Worm (Caenorhabditis elegans) whole organism, early embryonic: ENCODE results near the gene C38C6.3.

Source experiments
- B0310.2 ChIP-seq: sonication (generic microtip); optimal IDR thresholded peaks from 2 replicates; lab custom pipeline; 2016; ENCODE audit warnings: mild to moderate bottlenecking, missing genetic modification characterization, missing compliant biosample characterization
- F13C5.2 ChIP-seq: sonication (generic microtip); optimal IDR thresholded peaks from 2 replicates; lab custom pipeline; 2017; ENCODE audit warnings: mild to moderate bottlenecking, missing genetic modification characterization, inconsistent platforms, missing compliant biosample characterization
- aly-1 ChIP-seq: sonication (generic microtip); optimal IDR thresholded peaks from 2 replicates; lab custom pipeline; 2016; ENCODE audit warnings: missing genetic modification characterization, missing compliant biosample characterization
- ama-1 ChIP-seq: fragments of 150-350 bp; optimal IDR thresholded peaks from 2 replicates; lab custom pipeline; 2014
- ceh-13 ChIP-seq: fragments of 200-800 bp; sonication (Bioruptor generic); optimal IDR thresholded peaks from 2 replicates; lab custom pipeline; 2018; ENCODE audit warnings: mild to moderate bottlenecking, missing genetic modification characterization, missing compliant biosample characterization
- ceh-36 ChIP-seq: sonication (generic microtip); optimal IDR thresholded peaks from 2 replicates; lab custom pipeline; 2016; ENCODE audit warnings: missing genetic modification characterization, inconsistent platforms, missing compliant biosample characterization
- ets-7 ChIP-seq: sonication (generic microtip); optimal IDR thresholded peaks from 2 replicates; lab custom pipeline; 2016; ENCODE audit warnings: missing genotype, missing genetic modification characterization, missing compliant biosample characterization
- flt-1 ChIP-seq: fragments of 200-800 bp; sonication (Bioruptor generic); IDR thresholded peaks from 2 replicates; pipeline ENCODE4 v1.3.6; 2022; ENCODE audit warnings: missing genetic modification characterization, missing compliant biosample characterization
- hmbx-1 ChIP-seq: sonication (generic microtip); optimal IDR thresholded peaks from 2 replicates; lab custom pipeline; 2016; ENCODE audit warnings: mild to moderate bottlenecking, missing genetic modification characterization, missing compliant biosample characterization
- hmg-4 ChIP-seq: fragments of 200-800 bp; sonication (Bioruptor generic); optimal IDR thresholded peaks from 2 replicates; lab custom pipeline; 2018; ENCODE audit warnings: mild to moderate bottlenecking, missing genetic modification characterization, missing compliant biosample characterization
- hnd-1 ChIP-seq: sonication (generic microtip); optimal IDR thresholded peaks from 2 replicates; lab custom pipeline; 2016; ENCODE audit warnings: missing genetic modification characterization, missing compliant biosample characterization
- pes-1 ChIP-seq: fragments of 200-800 bp; sonication (Bioruptor generic); IDR thresholded peaks from 2 replicates; pipeline ENCODE4 v1.3.6; 2022; ENCODE audit warnings: missing genetic modification reagents, missing genetic modification characterization, missing compliant biosample characterization
- scrt-1 ChIP-seq: fragments of 200-800 bp; sonication (Bioruptor generic); IDR thresholded peaks from 2 replicates; pipeline ENCODE4 v1.3.6; 2022; ENCODE audit warnings: missing genetic modification characterization, missing compliant biosample characterization
- sea-1 ChIP-seq: fragments of 200-800 bp; sonication (Bioruptor generic); conservative IDR thresholded peaks from 2 replicates; pipeline ENCODE4 v1.3.6; 2022; ENCODE audit warnings: missing genetic modification characterization, missing compliant biosample characterization
- tbx-11 ChIP-seq: fragments of 200-800 bp; sonication (Bioruptor generic); IDR thresholded peaks from 2 replicates; pipeline ENCODE4 v1.3.6; 2022; ENCODE audit warnings: missing genetic modification characterization, missing compliant biosample characterization
- tbx-37 ChIP-seq: fragments of 200-800 bp; sonication (Bioruptor generic); conservative IDR thresholded peaks from 2 replicates; pipeline ENCODE4 v1.3.6; 2022; ENCODE audit warnings: missing genetic modification reagents, missing genetic modification characterization, missing compliant biosample characterization
- tra-4 ChIP-seq: sonication (generic microtip); optimal IDR thresholded peaks from 2 replicates; lab custom pipeline; 2017; ENCODE audit warnings: missing genetic modification characterization, missing compliant biosample characterization

The C38C6.3 gene

DNA sequence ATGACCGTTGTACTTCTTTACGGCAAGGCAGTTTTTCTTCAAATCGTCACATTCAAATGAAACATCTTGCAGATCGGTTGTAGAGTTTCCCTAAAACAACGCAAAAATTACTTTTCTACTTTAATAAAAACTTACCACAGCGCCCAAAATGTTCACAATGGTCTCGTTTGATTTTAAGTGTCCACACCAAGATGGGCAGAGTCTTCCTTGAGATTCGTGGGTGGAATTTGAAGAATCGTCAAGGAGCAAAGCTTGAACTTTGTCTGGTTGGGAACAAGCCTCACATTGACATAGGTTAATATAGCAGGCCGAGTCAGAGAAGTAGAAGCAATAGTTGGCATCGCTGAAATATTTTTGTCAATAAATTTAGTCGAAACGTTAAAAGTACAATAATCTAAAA, 27.9 kb upstream of the C38C6.3 start:
- TF ChIP-seq scrt-1 (GFP tag; lab: Robert Waterston, UW), result no peak
- TF ChIP-seq pes-1 (GFP tag; lab: Robert Waterston, UW), result no peak
- no peak for TF ChIP-seq F13C5.2
- TF ChIP-seq ceh-13, result no peak
- no peak for TF ChIP-seq ceh-36 (tag; lab: Kevin White, UChicago)
- TF ChIP-seq B0310.2, result no peak
- TF ChIP-seq hmg-4 (GFP tag; lab: Kevin White, UChicago), result no peak
- no peak for TF ChIP-seq ets-7 (tag; lab: Kevin White, UChicago)
- TF ChIP-seq hmbx-1, result no peak
- no peak for TF ChIP-seq aly-1 (tag; lab: Kevin White, UChicago)
- no peak for TF ChIP-seq ama-1 (lab: Kevin White, UChicago)
- TF ChIP-seq tbx-37 (GFP tag; lab: Robert Waterston, UW), result no peak
- TF ChIP-seq flt-1 (GFP tag; lab: Robert Waterston, UW), result no peak
- TF ChIP-seq tbx-11 (GFP tag; lab: Robert Waterston, UW), result no peak
- TF ChIP-seq tra-4 (tag; lab: Kevin White, UChicago), result no peak
- TF ChIP-seq hnd-1 (tag; lab: Kevin White, UChicago), result no peak

DNA sequence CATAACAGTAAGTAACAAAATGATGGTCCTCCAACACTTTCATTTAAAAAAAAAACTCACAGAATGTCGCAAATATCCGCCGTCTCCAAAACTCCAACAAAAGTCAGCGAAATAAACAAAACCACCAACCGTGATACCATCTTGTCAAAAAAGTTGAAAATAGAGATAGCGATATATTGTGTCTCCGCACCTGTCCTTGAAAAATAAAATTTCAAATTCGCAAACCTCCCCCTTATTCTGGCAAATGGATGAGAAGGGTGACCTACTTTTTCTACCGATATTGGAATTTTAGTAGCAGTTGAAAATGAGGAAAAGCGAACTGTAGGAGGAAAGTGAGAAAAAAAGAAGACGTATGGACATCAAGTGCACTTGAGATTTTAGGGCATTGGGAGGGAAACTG, 27.4 kb upstream of the C38C6.3 start, which contains the start of gene F19H8.2:
F19H8.2 (minus strand) TSS at position 391 of the 400 bp plus-strand sequence.
- TF ChIP-seq scrt-1 (GFP tag; lab: Robert Waterston, UW) (no peak), hnd-1 (tag; lab: Kevin White, UChicago) (no peak), F13C5.2 (no peak), pes-1 (GFP tag; lab: Robert Waterston, UW) (no peak), tbx-37 (GFP tag; lab: Robert Waterston, UW) (no peak), B0310.2 (no peak), sea-1 (GFP tag; lab: Robert Waterston, UW) (no peak), tra-4 (tag; lab: Kevin White, UChicago) (no peak)

DNA sequence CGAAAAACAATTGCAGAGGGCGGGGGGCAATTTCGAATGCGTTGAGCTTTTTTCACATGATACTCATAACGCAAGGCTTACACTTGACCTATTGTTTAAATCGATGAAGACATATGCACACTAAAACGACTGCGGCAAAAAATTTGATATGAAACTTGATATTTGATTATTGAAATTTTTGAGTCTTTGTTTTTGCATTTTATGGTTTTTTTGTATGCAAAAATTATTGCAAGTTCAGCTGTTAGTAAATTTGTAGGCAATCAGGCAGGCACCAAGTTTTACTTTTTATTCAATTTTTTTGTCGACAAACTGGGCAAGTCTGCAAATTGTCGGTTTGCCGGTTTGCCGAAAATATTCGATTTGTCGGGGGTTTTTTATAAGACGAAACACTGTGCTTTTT, 26.8 kb upstream of the C38C6.3 start, which contains the start of gene arl-3:
arl-3 (plus strand) TSS at position 301 of the 400 bp plus-strand sequence.
- no peak for TF ChIP-seq hmg-4 (GFP tag; lab: Kevin White, UChicago)

DNA sequence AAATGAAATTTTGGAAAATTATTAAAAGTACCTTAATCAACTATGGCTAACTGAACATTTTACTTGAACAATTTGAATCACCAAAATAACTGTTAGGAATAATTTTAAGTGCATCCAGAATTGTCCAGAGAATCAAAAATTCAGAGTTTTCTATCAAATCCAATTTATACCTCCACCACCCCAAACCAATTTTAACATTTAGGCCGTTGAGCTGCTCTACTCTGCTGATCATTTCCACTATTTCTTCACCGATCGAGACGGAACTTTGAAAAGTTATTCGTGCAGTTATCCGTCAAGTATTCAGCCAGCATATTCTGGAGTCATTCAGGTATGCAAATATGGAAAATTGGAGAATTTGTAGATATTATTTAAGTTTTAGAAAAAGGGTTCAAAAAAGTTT, 24.4 kb upstream of the C38C6.3 start:
- TF ChIP-seq hmbx-1 (no peak), tbx-11 (GFP tag; lab: Robert Waterston, UW) (no peak), ets-7 (tag; lab: Kevin White, UChicago) (no peak), pes-1 (GFP tag; lab: Robert Waterston, UW) (no peak), flt-1 (GFP tag; lab: Robert Waterston, UW) (no peak), ceh-36 (tag; lab: Kevin White, UChicago) (no peak), scrt-1 (GFP tag; lab: Robert Waterston, UW) (no peak), tbx-37 (GFP tag; lab: Robert Waterston, UW) (no peak), ama-1 (lab: Kevin White, UChicago) (no peak), tra-4 (tag; lab: Kevin White, UChicago) (no peak), aly-1 (tag; lab: Kevin White, UChicago) (no peak), hmg-4 (GFP tag; lab: Kevin White, UChicago) (no peak), ceh-13 (no peak)

DNA sequence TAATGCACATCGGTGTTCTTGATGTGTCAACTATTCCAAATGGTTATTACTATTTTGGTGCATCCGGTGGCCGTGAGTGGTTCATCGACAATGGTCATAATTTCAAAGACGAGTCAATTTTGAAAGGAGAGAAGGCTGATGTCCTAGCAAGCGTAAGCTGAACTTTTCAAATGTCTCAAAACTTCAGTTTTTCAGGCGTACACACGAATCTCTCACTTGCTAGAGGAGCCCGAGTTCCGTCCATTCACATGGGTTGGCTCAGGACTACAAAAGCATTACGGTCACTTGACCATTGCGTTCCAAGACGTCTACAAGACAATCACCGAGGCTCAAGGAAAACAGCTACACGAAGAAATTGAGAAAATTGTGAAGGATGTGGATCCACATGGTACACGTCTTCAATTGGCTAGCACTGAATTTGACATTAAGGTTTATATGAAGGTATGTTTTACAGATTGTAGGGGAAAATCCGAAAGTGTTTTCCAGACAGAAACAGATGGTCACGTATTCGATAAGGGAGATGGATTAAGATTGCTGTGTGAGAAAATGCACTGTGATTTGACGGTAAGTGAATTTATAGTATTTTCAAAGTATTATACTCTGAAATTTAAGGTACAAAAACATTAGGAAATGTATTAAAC, 23.5 kb upstream of the C38C6.3 start:
- no peak for TF ChIP-seq pes-1 (GFP tag; lab: Robert Waterston, UW)
- no peak for TF ChIP-seq tra-4 (tag; lab: Kevin White, UChicago)
- TF ChIP-seq sea-1 (GFP tag; lab: Robert Waterston, UW), result no peak
- no peak for TF ChIP-seq aly-1 (tag; lab: Kevin White, UChicago)
- no peak for TF ChIP-seq ama-1 (lab: Kevin White, UChicago)
- no peak for TF ChIP-seq tbx-37 (GFP tag; lab: Robert Waterston, UW)
- TF ChIP-seq hmbx-1, result no peak
- TF ChIP-seq flt-1 (GFP tag; lab: Robert Waterston, UW), result no peak
- no peak for TF ChIP-seq B0310.2
- no peak for TF ChIP-seq tbx-11 (GFP tag; lab: Robert Waterston, UW)
- no peak for TF ChIP-seq ceh-36 (tag; lab: Kevin White, UChicago)
- TF ChIP-seq scrt-1 (GFP tag; lab: Robert Waterston, UW), result no peak
- no peak for TF ChIP-seq hnd-1 (tag; lab: Kevin White, UChicago)

DNA sequence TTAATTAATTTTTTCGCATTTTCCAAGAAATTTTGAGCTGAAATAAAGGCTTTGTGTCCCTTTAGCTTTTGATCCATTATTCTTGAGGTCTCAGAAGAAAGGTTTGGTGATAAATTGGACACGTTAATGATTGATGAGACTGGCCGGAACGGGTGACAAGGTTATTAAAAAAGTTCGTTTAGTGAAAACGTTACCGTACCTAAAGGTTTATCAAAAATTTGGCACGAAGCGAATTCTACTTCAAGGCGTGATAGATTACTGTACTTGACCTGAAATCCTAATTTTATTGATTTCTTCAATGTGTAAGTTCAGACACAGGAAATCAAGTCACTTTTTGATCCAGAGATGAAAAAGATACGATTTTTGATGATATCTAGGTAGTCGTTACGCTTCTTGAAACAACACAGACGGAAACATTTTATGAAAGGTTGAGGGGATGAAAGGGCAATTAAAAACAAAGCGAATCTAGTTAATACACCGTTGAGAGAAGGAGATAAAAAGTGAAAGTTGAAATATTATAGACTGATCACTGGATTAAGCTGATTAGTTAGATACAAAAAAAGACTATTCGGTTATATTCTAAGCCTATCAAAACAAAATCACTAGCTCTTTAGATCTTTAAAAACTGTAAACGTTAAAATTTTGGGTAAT, 22.3 kb upstream of the C38C6.3 start:
- TF ChIP-seq scrt-1 (GFP tag; lab: Robert Waterston, UW) (no peak), ets-7 (tag; lab: Kevin White, UChicago) (no peak), ama-1 (lab: Kevin White, UChicago) (no peak), aly-1 (tag; lab: Kevin White, UChicago) (no peak), tbx-37 (GFP tag; lab: Robert Waterston, UW) (no peak), tbx-11 (GFP tag; lab: Robert Waterston, UW) (no peak), F13C5.2 (no peak), hmbx-1 (no peak)

DNA sequence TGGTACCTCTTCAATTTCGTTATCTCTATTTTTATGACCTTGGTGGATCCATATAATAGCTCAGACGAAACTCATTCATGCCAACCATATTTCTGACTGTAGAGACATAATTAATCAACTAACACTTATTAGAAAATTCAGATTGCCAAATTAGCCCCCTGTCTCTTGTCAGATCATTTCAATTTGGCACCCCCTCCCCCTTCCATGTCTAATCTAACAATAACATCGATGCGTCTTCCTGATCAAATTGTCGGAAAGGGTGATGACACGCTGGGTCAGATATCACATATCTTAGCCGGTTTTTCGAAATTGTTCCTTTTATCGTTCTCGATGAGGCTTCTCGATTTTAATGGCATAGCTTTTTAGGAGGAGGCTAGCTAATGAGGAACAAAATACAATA, 21.6 kb upstream of the C38C6.3 start:
- no peak for TF ChIP-seq tbx-37 (GFP tag; lab: Robert Waterston, UW)
- TF ChIP-seq hmg-4 (GFP tag; lab: Kevin White, UChicago), result no peak
- TF ChIP-seq tra-4 (tag; lab: Kevin White, UChicago), result no peak
- TF ChIP-seq ets-7 (tag; lab: Kevin White, UChicago), result no peak
- TF ChIP-seq B0310.2, result no peak
- TF ChIP-seq hmbx-1, result no peak
- TF ChIP-seq flt-1 (GFP tag; lab: Robert Waterston, UW), result no peak
- TF ChIP-seq scrt-1 (GFP tag; lab: Robert Waterston, UW), result no peak
- no peak for TF ChIP-seq ama-1 (lab: Kevin White, UChicago)
- TF ChIP-seq tbx-11 (GFP tag; lab: Robert Waterston, UW), result no peak
- TF ChIP-seq hnd-1 (tag; lab: Kevin White, UChicago), result no peak
- TF ChIP-seq ceh-36 (tag; lab: Kevin White, UChicago), result no peak
- TF ChIP-seq ceh-13, result no peak
- TF ChIP-seq pes-1 (GFP tag; lab: Robert Waterston, UW), result no peak
- TF ChIP-seq F13C5.2, result no peak
